Fruit fly (Drosophila melanogaster) whole organism, wandering third instar larva: ENCODE results near the gene rogdi.

Experiments
- Abd-B ChIP-seq: fragments of >200 bp; optimal IDR thresholded peaks from 2 replicates; lab custom pipeline; 2017; ENCODE audit warnings: missing biosample characterization, missing genetic modification characterization
- CG32264 ChIP-seq: fragments of 200-800 bp; sonication (Bioruptor generic); optimal IDR thresholded peaks from 2 replicates; lab custom pipeline; 2016; ENCODE audit warnings: missing biosample characterization, missing genetic modification characterization
- CG9705 ChIP-seq: fragments of 200-800 bp; sonication (Bioruptor generic); optimal IDR thresholded peaks from 2 replicates; lab custom pipeline; 2018; ENCODE audit warnings: missing biosample characterization, mild to moderate bottlenecking, missing genetic modification characterization
- CrebA ChIP-seq: fragments of 200-800 bp; sonication (Bioruptor generic); optimal IDR thresholded peaks from 2 replicates; lab custom pipeline; 2016; ENCODE audit warnings: missing biosample characterization, mild to moderate bottlenecking, missing genetic modification characterization, borderline replicate concordance
- Dfd ChIP-seq: fragments of >200 bp; optimal IDR thresholded peaks from 2 replicates; lab custom pipeline; 2017; ENCODE audit warnings: missing biosample characterization, missing genetic modification characterization
- Dif ChIP-seq: fragments of 200-275, 200-300 bp; sonication (Bioruptor generic); optimal IDR thresholded peaks from 2 replicates; lab custom pipeline; 2018; ENCODE audit warnings: missing biosample characterization, missing genetic modification characterization; ENCODE audit not compliant: partially characterized antibody
- GATAd ChIP-seq: sonication (Bioruptor generic); optimal IDR thresholded peaks from 2 replicates; lab custom pipeline; 2016; ENCODE audit warnings: missing biosample characterization, missing genetic modification characterization
- HLH106 ChIP-seq: fragments of 200-800 bp; optimal IDR thresholded peaks from 3 replicates; lab custom pipeline; 2019; ENCODE audit warnings: missing biosample characterization, mild to moderate bottlenecking, missing genetic modification characterization, moderate library complexity
- Hr78 ChIP-seq: fragments of >200 bp; optimal IDR thresholded peaks from 2 replicates; lab custom pipeline; 2017; ENCODE audit warnings: missing biosample characterization, missing genetic modification characterization
- Hr83 ChIP-seq: fragments of 200-300 bp; sonication (Bioruptor generic); optimal IDR thresholded peaks from 2 replicates; lab custom pipeline; 2016; ENCODE audit warnings: missing biosample characterization, mild to moderate bottlenecking, missing genetic modification characterization, moderate library complexity; ENCODE audit not compliant: poor library complexity, severe bottlenecking
- Jra ChIP-seq: sonication (Bioruptor generic); optimal IDR thresholded peaks from 2 replicates; lab custom pipeline; 2016; ENCODE audit warnings: missing biosample characterization, missing genetic modification characterization
- Mio ChIP-seq: sonication (Bioruptor generic); optimal IDR thresholded peaks from 2 replicates; lab custom pipeline; 2016; ENCODE audit warnings: missing biosample characterization, missing genetic modification characterization
- Myc ChIP-seq: fragments of >200 bp; optimal IDR thresholded peaks from 2 replicates; lab custom pipeline; 2017
- N ChIP-seq: fragments of >200 bp; optimal IDR thresholded peaks from 2 replicates; lab custom pipeline; 2018; ENCODE audit warnings: missing biosample characterization, missing external identifiers, missing genetic modification characterization
- OdsH ChIP-seq: fragments of 200-800 bp; sonication (Bioruptor generic); optimal IDR thresholded peaks from 2 replicates; lab custom pipeline; 2016; ENCODE audit warnings: missing biosample characterization, mild to moderate bottlenecking, missing genetic modification characterization
- Rel ChIP-seq, 2 experiments: fragments of 200-800 bp; sonication (Bioruptor generic) in 1 of 2; optimal IDR thresholded peaks; 2 replicates in 1 of 2; 3 replicates in 1 of 2; lab custom pipeline; 2016 to 2019; ENCODE audit warnings: mild to moderate bottlenecking in 2 of 2, missing biosample characterization in 2 of 2, missing genetic modification characterization in 2 of 2, moderate library complexity in 1 of 2
- Sp1 ChIP-seq: fragments of 200-800 bp; sonication (Bioruptor generic); optimal IDR thresholded peaks from 3 replicates; lab custom pipeline; 2019; ENCODE audit warnings: missing biosample characterization, mild to moderate bottlenecking, missing genetic modification characterization, moderate library complexity
- Vsx2 ChIP-seq: fragments of 200-300, 225-300 bp; sonication (Bioruptor generic); optimal IDR thresholded peaks from 2 replicates; lab custom pipeline; 2018; ENCODE audit warnings: missing biosample characterization, missing genetic modification characterization; ENCODE audit not compliant: partially characterized antibody
- br ChIP-seq: fragments of 200-800 bp; sonication (Bioruptor generic); optimal IDR thresholded peaks from 2 replicates; lab custom pipeline; 2016; ENCODE audit warnings: missing biosample characterization, missing genetic modification characterization
- dl ChIP-seq, 2 experiments: fragments of 175-275, 200-275 bp in 1 of 2; fragments of 200-275 bp in 1 of 2; sonication (Bioruptor generic); optimal IDR thresholded peaks; lab custom pipeline; 2018; ENCODE audit warnings: mild to moderate bottlenecking in 2 of 2, missing biosample characterization in 2 of 2, missing genetic modification characterization in 2 of 2, moderate library complexity in 2 of 2; ENCODE audit not compliant: partially characterized antibody in 2 of 2, insufficient read depth in 1 of 2
- dsf ChIP-seq: sonication (Bioruptor generic); optimal IDR thresholded peaks from 2 replicates; lab custom pipeline; 2016; ENCODE audit warnings: missing biosample characterization, missing genetic modification characterization, borderline replicate concordance
- ey ChIP-seq: fragments of 200-800 bp; sonication (Bioruptor generic); optimal IDR thresholded peaks from 2 replicates; lab custom pipeline; 2016; ENCODE audit warnings: missing biosample characterization, missing genetic modification characterization
- foxo ChIP-seq, 2 experiments: fragments of 200-800 bp; sonication (Bioruptor generic); optimal IDR thresholded peaks; 2 replicates in 1 of 2; 3 replicates in 1 of 2; lab custom pipeline; 2016 to 2017; ENCODE audit warnings: missing biosample characterization in 2 of 2, missing genetic modification characterization in 2 of 2
- fru ChIP-seq: fragments of 200-800 bp; sonication (Bioruptor generic); optimal IDR thresholded peaks from 3 replicates; lab custom pipeline; 2016; ENCODE audit warnings: missing biosample characterization, mild to moderate bottlenecking, missing genetic modification characterization
- h ChIP-seq: fragments of 200-800 bp; sonication (Bioruptor generic); optimal IDR thresholded peaks from 3 replicates; lab custom pipeline; 2016; ENCODE audit warnings: missing biosample characterization, mild to moderate bottlenecking, missing genetic modification characterization
- jim ChIP-seq: fragments of 175-275, 200-325 bp; sonication (Bioruptor generic); optimal IDR thresholded peaks from 2 replicates; lab custom pipeline; 2016; ENCODE audit warnings: missing biosample characterization, mild to moderate bottlenecking, missing genetic modification characterization
- lola ChIP-seq: fragments of >200 bp; optimal IDR thresholded peaks from 2 replicates; lab custom pipeline; 2017; ENCODE audit warnings: missing biosample characterization, missing genetic modification characterization
- psq ChIP-seq: fragments of 200-800 bp; sonication (Bioruptor generic); optimal IDR thresholded peaks from 3 replicates; lab custom pipeline; 2017; ENCODE audit warnings: missing biosample characterization, mild to moderate bottlenecking, missing genetic modification characterization, moderate library complexity
- rgr ChIP-seq: fragments of 200-800 bp; sonication (Bioruptor generic); optimal IDR thresholded peaks from 3 replicates; lab custom pipeline; 2016; ENCODE audit warnings: missing biosample characterization, mild to moderate bottlenecking, missing genetic modification characterization
- sage ChIP-seq: fragments of 200-800 bp; sonication (Bioruptor generic); optimal IDR thresholded peaks from 2 replicates; lab custom pipeline; 2016; ENCODE audit warnings: missing biosample characterization, mild to moderate bottlenecking, missing genetic modification characterization
- sv ChIP-seq: fragments of 200-800 bp; sonication (Bioruptor generic); optimal IDR thresholded peaks from 3 replicates; lab custom pipeline; 2016; ENCODE audit warnings: missing biosample characterization, missing genetic modification characterization
- tai ChIP-seq: sonication (Bioruptor generic); optimal IDR thresholded peaks from 2 replicates; lab custom pipeline; 2016; ENCODE audit warnings: missing biosample characterization, missing genetic modification characterization
- usp ChIP-seq: fragments of >200 bp; optimal IDR thresholded peaks from 2 replicates; lab custom pipeline; 2017; ENCODE audit warnings: missing biosample characterization, missing genetic modification characterization
- woc ChIP-seq: sonication (Bioruptor generic); optimal IDR thresholded peaks from 2 replicates; lab custom pipeline; 2016; ENCODE audit warnings: missing biosample characterization, mild to moderate bottlenecking, missing genetic modification characterization

rogdi gene

dm6 chr3L:17016576-17016917, 32.8 kb upstream of the rogdi start:
- TF ChIP-seq Dif (GFP tag; lab: Kevin White, UChicago): no peak
- no peak for TF ChIP-seq CrebA (GFP tag; lab: Kevin White, UChicago)
- TF ChIP-seq dsf (GFP tag; lab: Kevin White, UChicago): no peak
- no peak for TF ChIP-seq dl (GFP tag; optimal IDR thresholded peaks at IDR 0.05; lab: Kevin White, UChicago; ENCODE audit: insufficient read depth in 1 of 2, partially characterized antibody in 2 of 2)
- no peak for TF ChIP-seq h (GFP tag; lab: Kevin White, UChicago)
- TF ChIP-seq GATAd: no peak
- TF ChIP-seq Sp1 (GFP tag; lab: Kevin White, UChicago): no peak
- no peak for TF ChIP-seq sage (GFP tag; lab: Kevin White, UChicago)
- TF ChIP-seq woc (GFP tag; lab: Kevin White, UChicago): no peak
- no peak for TF ChIP-seq fru (GFP tag; lab: Kevin White, UChicago)
- TF ChIP-seq HLH106 (tag; lab: Kevin White, UChicago): no peak
- TF ChIP-seq Mio: no peak
- TF ChIP-seq, all 38 proteins: peak for 0

dm6 chr3L:17022756-17023155, 26.6 kb upstream of the rogdi start, which contains the start of gene CG6652:
TSS of gene CG6652 (minus strand) at chr3L:17022856.
- no peak for TF ChIP-seq tai (GFP tag; lab: Kevin White, UChicago)
- TF ChIP-seq Rel (GFP tag; optimal IDR thresholded peaks at IDR 0.05; lab: Kevin White, UChicago): no peak
- no peak for TF ChIP-seq Rel (tag; optimal IDR thresholded peaks at IDR 0.05; lab: Kevin White, UChicago)
- no peak for TF ChIP-seq lola
- no peak for TF ChIP-seq Dfd
- TF ChIP-seq, all 38 proteins: peak for 0

dm6 chr3L:17023641-17024040, 25.7 kb upstream of the rogdi start, which contains the start of gene a10:
TSS of gene a10 (minus strand) at chr3L:17023741.
- TF ChIP-seq GATAd (no peak), CrebA (GFP tag; lab: Kevin White, UChicago) (no peak), sv (GFP tag; lab: Kevin White, UChicago) (no peak), jim (GFP tag; lab: Kevin White, UChicago) (no peak), HLH106 (tag; lab: Kevin White, UChicago) (no peak), Myc (lab: Kevin White, UChicago) (no peak)

- TF ChIP-seq Jra (GFP tag; lab: Kevin White, UChicago) (no peak), Hr83 (GFP tag; lab: Kevin White, UChicago) (no peak), Hr78 (GFP tag; lab: Kevin White, UChicago) (no peak), Dif (GFP tag; lab: Kevin White, UChicago) (no peak), dl (GFP tag; optimal IDR thresholded peaks at IDR 0.05; lab: Kevin White, UChicago; ENCODE audit: insufficient read depth in 1 of 2, partially characterized antibody in 2 of 2) (no peak), Abd-B (no peak), rgr (GFP tag; lab: Kevin White, UChicago) (no peak), foxo (GFP tag; optimal IDR thresholded peaks at IDR 0.05; lab: Kevin White, UChicago) (no peak), h (GFP tag; lab: Kevin White, UChicago) (no peak), fru (GFP tag; lab: Kevin White, UChicago) (no peak), Mio (no peak), sage (GFP tag; lab: Kevin White, UChicago) (no peak), Rel (GFP tag; optimal IDR thresholded peaks at IDR 0.05; lab: Kevin White, UChicago) (no peak), Rel (tag; optimal IDR thresholded peaks at IDR 0.05; lab: Kevin White, UChicago) (no peak), lola (no peak), GATAd (no peak)
These were observed 25.1 kb upstream of the rogdi start, which contains the start of gene Fit2 for dm6 chr3L:17024095-17024639. TSS of gene Fit2 (plus strand) at chr3L:17024328.

dm6 chr3L:17027310-17027709, 22.0 kb upstream of the rogdi start, which contains the start of gene CG7730:
TSS of gene CG7730 (plus strand) at chr3L:17027515.
- TF ChIP-seq Dif (GFP tag; lab: Kevin White, UChicago) (no peak), N (GFP tag; lab: Kevin White, UChicago) (no peak), Vsx2 (no peak), psq (GFP tag; lab: Kevin White, UChicago) (no peak), Dfd (no peak), usp (no peak), Sp1 (GFP tag; lab: Kevin White, UChicago) (no peak), woc (GFP tag; lab: Kevin White, UChicago) (no peak), OdsH (GFP tag; lab: Kevin White, UChicago) (no peak), CG32264 (GFP tag; lab: Kevin White, UChicago) (no peak), Hr83 (GFP tag; lab: Kevin White, UChicago) (no peak), br (GFP tag; lab: Kevin White, UChicago) (no peak), tai (GFP tag; lab: Kevin White, UChicago) (no peak), dsf (GFP tag; lab: Kevin White, UChicago) (no peak), fru (GFP tag; lab: Kevin White, UChicago) (no peak), ey (GFP tag; lab: Kevin White, UChicago) (no peak), Hr78 (GFP tag; lab: Kevin White, UChicago) (no peak), CG9705 (GFP tag; lab: Kevin White, UChicago) (no peak), foxo (GFP tag; optimal IDR thresholded peaks at IDR 0.05; lab: Kevin White, UChicago) (no peak)
- TF ChIP-seq, all 38 proteins: peak for 0
